Worm (Caenorhabditis elegans) whole organism, L4/young adult: ENCODE data around the gene K01A12.2.

Experiments used
- W03F9.2 ChIP-seq: fragments of 150-350 bp; optimal IDR thresholded peaks from 2 replicates; lab custom pipeline; 2014; ENCODE audit warnings: missing biosample characterization, missing genetic modification characterization
- dao-5 ChIP-seq: sonication (generic microtip); optimal IDR thresholded peaks from 2 replicates; lab custom pipeline; 2016; ENCODE audit warnings: missing genotype, missing genetic modification characterization, moderate library complexity, missing compliant biosample characterization
- him-1 ChIP-seq: sonication (generic microtip); optimal IDR thresholded peaks from 2 replicates; lab custom pipeline; 2016; ENCODE audit warnings: missing genotype, missing genetic modification reagents, missing genetic modification characterization, missing compliant biosample characterization

- TF ChIP-seq W03F9.2 (tag; lab: Kevin White, UChicago): no peak
- no peak for TF ChIP-seq him-1 (tag; lab: Kevin White, UChicago)
- no peak for TF ChIP-seq dao-5
Measured at ce11 chrX:8638679-8639184, 25.6 kb downstream of the K01A12.2 start.
